Worm (Caenorhabditis elegans) whole organism, L2 larva: Measurements from ENCODE around the gene thoc-1.

Experiments
- C34F6.9 ChIP-seq: fragments of 150-350 bp; optimal IDR thresholded peaks from 2 replicates; lab custom pipeline; 2014; ENCODE audit warnings: missing biosample characterization, missing genetic modification characterization
- F13H6.1 ChIP-seq: sonication (generic microtip); optimal IDR thresholded peaks from 2 replicates; lab custom pipeline; 2016; ENCODE audit warnings: missing genetic modification characterization, missing compliant biosample characterization
- R02D3.7 ChIP-seq: fragments of 150-350 bp; optimal IDR thresholded peaks from 2 replicates; lab custom pipeline; 2014; ENCODE audit warnings: missing biosample characterization, missing genetic modification characterization
- Y55F3AM.14 ChIP-seq: fragments of 200-800 bp; sonication (Bioruptor generic); optimal IDR thresholded peaks from 2 replicates; lab custom pipeline; 2018; ENCODE audit warnings: mild to moderate bottlenecking, missing genetic modification characterization, missing compliant biosample characterization
- ZK546.5 ChIP-seq: sonication (generic microtip); optimal IDR thresholded peaks from 2 replicates; lab custom pipeline; 2017; ENCODE audit warnings: missing biosample characterization, missing genetic modification characterization
- alr-1 ChIP-seq: fragments of 150-350 bp; optimal IDR thresholded peaks from 2 replicates; lab custom pipeline; 2014; ENCODE audit warnings: missing biosample characterization, missing genetic modification characterization
- aly-2 ChIP-seq: fragments of 150-350 bp; optimal IDR thresholded peaks from 2 replicates; lab custom pipeline; 2014; ENCODE audit warnings: missing biosample characterization, missing genetic modification characterization
- ama-1 ChIP-seq: fragments of 150-350 bp; optimal IDR thresholded peaks from 2 replicates; lab custom pipeline; 2018; ENCODE audit warnings: inconsistent platforms
- blmp-1 ChIP-seq: sonication (generic microtip); optimal IDR thresholded peaks from 2 replicates; lab custom pipeline; 2017; ENCODE audit warnings: missing genetic modification characterization, mild to moderate bottlenecking, missing compliant biosample characterization, antibody characterized with exemption, moderate library complexity; ENCODE audit not compliant: insufficient read depth
- ceh-16 ChIP-seq: fragments of 150-350 bp; optimal IDR thresholded peaks from 2 replicates; lab custom pipeline; 2014; ENCODE audit warnings: missing biosample characterization, missing genetic modification characterization
- ceh-82 ChIP-seq: fragments of 150-350 bp; optimal IDR thresholded peaks from 2 replicates; lab custom pipeline; 2014; ENCODE audit warnings: missing biosample characterization, missing genetic modification characterization
- crh-2 ChIP-seq: sonication (generic microtip); optimal IDR thresholded peaks from 2 replicates; lab custom pipeline; 2017; ENCODE audit warnings: missing biosample characterization, missing genetic modification characterization
- dmd-4 ChIP-seq: sonication (generic microtip); optimal IDR thresholded peaks from 2 replicates; lab custom pipeline; 2017; ENCODE audit warnings: missing biosample characterization, missing genetic modification characterization
- elt-3 ChIP-seq: sonication (generic microtip); optimal IDR thresholded peaks from 2 replicates; lab custom pipeline; 2017; ENCODE audit warnings: missing biosample characterization, missing genetic modification characterization
- fos-1 ChIP-seq: fragments of 150-350 bp; optimal IDR thresholded peaks from 2 replicates; lab custom pipeline; 2014; ENCODE audit warnings: missing biosample characterization, missing genetic modification characterization
- gmeb-1 ChIP-seq: fragments of 150-350 bp; optimal IDR thresholded peaks from 2 replicates; lab custom pipeline; 2014; ENCODE audit warnings: missing biosample characterization, missing genetic modification characterization
- lin-11 ChIP-seq: fragments of 150-350 bp; sonication (generic microtip); optimal IDR thresholded peaks from 2 replicates; lab custom pipeline; 2014; ENCODE audit warnings: missing biosample characterization, missing genetic modification characterization, inconsistent platforms, mixed read lengths
- lin-13 ChIP-seq: fragments of 150-350 bp; optimal IDR thresholded peaks from 2 replicates; lab custom pipeline; 2014; ENCODE audit warnings: missing biosample characterization, missing genetic modification reagents, missing genetic modification characterization
- lin-39 ChIP-seq: fragments of 150-350 bp; optimal IDR thresholded peaks from 2 replicates; lab custom pipeline; 2014; ENCODE audit warnings: missing biosample characterization, missing genetic modification reagents, missing genetic modification characterization
- lsy-2 ChIP-seq, 2 experiments: fragments of 150-350 bp in 1 of 2; sonication (generic microtip) in 1 of 2; optimal IDR thresholded peaks; 2 replicates each; lab custom pipeline; 2014 to 2017; ENCODE audit warnings: missing biosample characterization in 2 of 2, missing genetic modification characterization in 2 of 2
- mab-5 ChIP-seq: fragments of 150-350 bp; optimal IDR thresholded peaks from 2 replicates; lab custom pipeline; 2014; ENCODE audit warnings: missing biosample characterization, missing genetic modification characterization
- mdl-1 ChIP-seq, 2 experiments: fragments of 150-350 bp in 1 of 2; sonication (generic microtip) in 1 of 2; optimal IDR thresholded peaks; 2 replicates each; lab custom pipeline; 2017; ENCODE audit warnings: missing biosample characterization in 2 of 2, missing genetic modification characterization in 2 of 2
- nhr-10 ChIP-seq: sonication (generic microtip); optimal IDR thresholded peaks from 2 replicates; lab custom pipeline; 2017; ENCODE audit warnings: missing biosample characterization, missing genetic modification characterization
- nhr-11 ChIP-seq: fragments of 150-350 bp; optimal IDR thresholded peaks from 2 replicates; lab custom pipeline; 2014; ENCODE audit warnings: missing biosample characterization, missing genetic modification characterization
- nhr-12 ChIP-seq: fragments of 150-350 bp; optimal IDR thresholded peaks from 2 replicates; lab custom pipeline; 2014; ENCODE audit warnings: missing biosample characterization, missing genetic modification characterization
- nhr-129 ChIP-seq: fragments of 150-350 bp; optimal IDR thresholded peaks from 2 replicates; lab custom pipeline; 2014; ENCODE audit warnings: missing biosample characterization, missing genetic modification characterization
- nhr-21 ChIP-seq: fragments of 150-350 bp; optimal IDR thresholded peaks from 2 replicates; lab custom pipeline; 2014; ENCODE audit warnings: missing biosample characterization, missing genetic modification characterization
- nhr-23 ChIP-seq: fragments of 150-350 bp; optimal IDR thresholded peaks from 2 replicates; lab custom pipeline; 2014; ENCODE audit warnings: missing biosample characterization, missing genetic modification reagents, missing genetic modification characterization
- nhr-237 ChIP-seq: fragments of 150-350 bp; optimal IDR thresholded peaks from 2 replicates; lab custom pipeline; 2014; ENCODE audit warnings: missing biosample characterization, missing genetic modification characterization
- nhr-25 ChIP-seq: fragments of 150-350 bp; sonication (generic microtip); optimal IDR thresholded peaks from 3 replicates; lab custom pipeline; 2014; ENCODE audit warnings: missing biosample characterization, missing genetic modification characterization
- nhr-6 ChIP-seq: fragments of 150-350 bp; optimal IDR thresholded peaks from 2 replicates; lab custom pipeline; 2014; ENCODE audit warnings: missing biosample characterization, missing genetic modification characterization
- nhr-77 ChIP-seq: fragments of 150-350 bp; optimal IDR thresholded peaks from 2 replicates; lab custom pipeline; 2014; ENCODE audit warnings: missing biosample characterization, missing genetic modification characterization
- sem-4 ChIP-seq: fragments of 150-350 bp; optimal IDR thresholded peaks from 2 replicates; lab custom pipeline; 2014; ENCODE audit warnings: missing biosample characterization, missing genetic modification reagents, missing genetic modification characterization
- skn-1 ChIP-seq: sonication (generic microtip); optimal IDR thresholded peaks from 2 replicates; lab custom pipeline; 2017; ENCODE audit warnings: missing biosample characterization, missing genetic modification characterization
- sma-3 ChIP-seq: sonication (generic microtip); optimal IDR thresholded peaks from 2 replicates; lab custom pipeline; 2016; ENCODE audit warnings: missing genetic modification reagents, missing genetic modification characterization, missing compliant biosample characterization
- snpc-4 ChIP-seq: fragments of 150-350 bp; optimal IDR thresholded peaks from 2 replicates; lab custom pipeline; 2014; ENCODE audit warnings: missing biosample characterization, missing genetic modification characterization
- unc-55 ChIP-seq: fragments of 150-350 bp; sonication (generic microtip); optimal IDR thresholded peaks from 3 replicates; lab custom pipeline; 2014; ENCODE audit warnings: missing biosample characterization, missing genetic modification reagents, missing genetic modification characterization
- unc-62 ChIP-seq: fragments of 150-350 bp; optimal IDR thresholded peaks from 2 replicates; lab custom pipeline; 2014; ENCODE audit warnings: missing biosample characterization, missing genetic modification reagents, missing genetic modification characterization
- zag-1 ChIP-seq: fragments of 150-350 bp; optimal IDR thresholded peaks from 2 replicates; lab custom pipeline; 2014; ENCODE audit warnings: missing biosample characterization, missing genetic modification characterization
- ztf-11 ChIP-seq: sonication (generic microtip); optimal IDR thresholded peaks from 2 replicates; lab custom pipeline; 2017; ENCODE audit warnings: missing biosample characterization, missing genetic modification characterization
- ztf-4 ChIP-seq: fragments of 150-350 bp; optimal IDR thresholded peaks from 2 replicates; lab custom pipeline; 2014; ENCODE audit warnings: missing biosample characterization, missing genetic modification characterization

Gene thoc-1

ce11 chrII:689749-690148, 12.2 kb upstream of the thoc-1 start, which contains the start of gene T02H6.4:
T02H6.4 (plus strand) TSS chrII:690049.
- TF ChIP-seq blmp-1: no peak
- TF ChIP-seq nhr-129 (tag; lab: Kevin White, UChicago): no peak
- no peak for TF ChIP-seq ceh-82 (tag; lab: Kevin White, UChicago)
- TF ChIP-seq nhr-237 (tag; lab: Kevin White, UChicago): no peak
- TF ChIP-seq nhr-6 (tag; lab: Kevin White, UChicago): no peak
- no peak for TF ChIP-seq nhr-21 (tag; lab: Kevin White, UChicago)
- no peak for TF ChIP-seq nhr-25 (tag; lab: Kevin White, UChicago)
- no peak for TF ChIP-seq lin-11 (tag; lab: Kevin White, UChicago)
- no peak for TF ChIP-seq ama-1
- no peak for TF ChIP-seq sem-4 (tag; lab: Kevin White, UChicago)
- TF ChIP-seq dmd-4 (tag; lab: Kevin White, UChicago): no peak

- no peak for TF ChIP-seq crh-2 (tag; lab: Kevin White, UChicago)
- no peak for TF ChIP-seq zag-1 (tag; lab: Kevin White, UChicago)
- no peak for TF ChIP-seq gmeb-1
- TF ChIP-seq nhr-25 (tag; lab: Kevin White, UChicago): no peak
- no peak for TF ChIP-seq elt-3
- TF ChIP-seq sma-3 (GFP tag; lab: Kevin White, UChicago): no peak
- no peak for TF ChIP-seq C34F6.9 (tag; lab: Kevin White, UChicago)
- no peak for TF ChIP-seq fos-1 (tag; lab: Kevin White, UChicago)
- no peak for TF ChIP-seq F13H6.1
- no peak for TF ChIP-seq skn-1
- TF ChIP-seq aly-2 (tag; lab: Kevin White, UChicago): no peak
Measured at ce11 chrII:691550-691949, 10.4 kb upstream of the thoc-1 start, which contains the start of gene T02H6.3. T02H6.3 (plus strand) TSS chrII:691850.

- TF ChIP-seq lin-39: no peak
- TF ChIP-seq lin-13: no peak
- TF ChIP-seq ZK546.5 (tag; lab: Kevin White, UChicago): no peak
- no peak for TF ChIP-seq ztf-11 (tag; lab: Kevin White, UChicago)
- TF ChIP-seq nhr-12 (tag; lab: Kevin White, UChicago): no peak
- TF ChIP-seq gmeb-1: no peak
- no peak for TF ChIP-seq mdl-1 (tag; optimal IDR thresholded peaks at IDR 0.05; lab: Kevin White, UChicago)
- TF ChIP-seq unc-62 (GFP tag; lab: Kevin White, UChicago): no peak
- no peak for TF ChIP-seq nhr-25 (tag; lab: Kevin White, UChicago)
- TF ChIP-seq blmp-1: no peak
- TF ChIP-seq Y55F3AM.14: no peak
- TF ChIP-seq snpc-4 (tag; lab: Kevin White, UChicago): no peak
- no peak for TF ChIP-seq R02D3.7 (tag; lab: Kevin White, UChicago)
- TF ChIP-seq aly-2 (tag; lab: Kevin White, UChicago): no peak
- no peak for TF ChIP-seq fos-1 (tag; lab: Kevin White, UChicago)
- no peak for TF ChIP-seq skn-1
- TF ChIP-seq nhr-77 (tag; lab: Kevin White, UChicago): no peak
- TF ChIP-seq ceh-16: no peak
Measured at ce11 chrII:701025-701370, 909 bp upstream of the thoc-1 start, which contains the start of gene T02H6.11. T02H6.11 (minus strand) TSS chrII:701125.

DNA sequence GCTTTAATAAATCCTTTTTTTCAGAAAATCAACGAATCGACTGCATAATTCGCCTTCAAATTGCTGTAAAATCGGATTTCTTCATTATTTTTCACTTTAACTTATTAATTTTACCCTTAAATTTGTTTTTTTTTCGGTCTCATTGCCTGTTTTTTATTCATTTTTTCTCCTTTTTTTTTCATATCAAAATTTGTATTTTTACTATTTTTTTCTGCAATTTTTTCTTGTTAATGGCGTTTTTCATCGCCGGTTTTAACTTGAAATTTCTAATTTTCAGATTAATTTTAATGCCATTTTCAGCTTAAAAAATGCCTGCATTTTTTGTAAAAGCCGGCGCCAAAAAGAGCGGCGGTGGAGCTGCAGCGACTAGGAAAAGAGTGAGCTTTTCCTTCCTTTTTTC, 7.2 kb downstream of the thoc-1 start, which contains the start of gene T02H6.1:
Gene T02H6.1, plus strand, starts transcription at position 301 of the 400 bp plus-strand sequence.
- TF ChIP-seq sma-3 (GFP tag; lab: Kevin White, UChicago) (no peak), sem-4 (tag; lab: Kevin White, UChicago) (no peak), fos-1 (tag; lab: Kevin White, UChicago) (no peak), lsy-2 (tag; optimal IDR thresholded peaks at IDR 0.05; lab: Kevin White, UChicago) (no peak), aly-2 (tag; lab: Kevin White, UChicago) (no peak), ceh-16 (no peak), lin-11 (tag; lab: Kevin White, UChicago) (no peak), unc-62 (GFP tag; lab: Kevin White, UChicago) (no peak), nhr-11 (tag; lab: Kevin White, UChicago) (no peak), nhr-129 (tag; lab: Kevin White, UChicago) (no peak), lin-13 (no peak), nhr-12 (tag; lab: Kevin White, UChicago) (no peak)

ce11 chrII:721931-722330, 20.0 kb downstream of the thoc-1 start:
- TF ChIP-seq mab-5 (tag; lab: Kevin White, UChicago): no peak
- TF ChIP-seq unc-55 (GFP tag; lab: Kevin White, UChicago): no peak
- no peak for TF ChIP-seq nhr-23 (tag; lab: Kevin White, UChicago)
- TF ChIP-seq nhr-6 (tag; lab: Kevin White, UChicago): no peak
- TF ChIP-seq ceh-82 (tag; lab: Kevin White, UChicago): no peak
- no peak for TF ChIP-seq lsy-2 (tag; optimal IDR thresholded peaks at IDR 0.05; lab: Kevin White, UChicago)
- TF ChIP-seq unc-62 (GFP tag; lab: Kevin White, UChicago): no peak
- no peak for TF ChIP-seq alr-1
- TF ChIP-seq nhr-11 (tag; lab: Kevin White, UChicago): no peak
- no peak for TF ChIP-seq R02D3.7 (tag; lab: Kevin White, UChicago)
- no peak for TF ChIP-seq sem-4 (tag; lab: Kevin White, UChicago)
- TF ChIP-seq elt-3: no peak
- TF ChIP-seq nhr-10: no peak
- TF ChIP-seq ztf-4: no peak
- no peak for TF ChIP-seq sma-3 (GFP tag; lab: Kevin White, UChicago)
- TF ChIP-seq ama-1: no peak
- TF ChIP-seq ZK546.5 (tag; lab: Kevin White, UChicago): no peak
- TF ChIP-seq nhr-77 (tag; lab: Kevin White, UChicago): no peak
